Worm (Caenorhabditis elegans): ENCODE data around the gene arp-6.

DNA sequence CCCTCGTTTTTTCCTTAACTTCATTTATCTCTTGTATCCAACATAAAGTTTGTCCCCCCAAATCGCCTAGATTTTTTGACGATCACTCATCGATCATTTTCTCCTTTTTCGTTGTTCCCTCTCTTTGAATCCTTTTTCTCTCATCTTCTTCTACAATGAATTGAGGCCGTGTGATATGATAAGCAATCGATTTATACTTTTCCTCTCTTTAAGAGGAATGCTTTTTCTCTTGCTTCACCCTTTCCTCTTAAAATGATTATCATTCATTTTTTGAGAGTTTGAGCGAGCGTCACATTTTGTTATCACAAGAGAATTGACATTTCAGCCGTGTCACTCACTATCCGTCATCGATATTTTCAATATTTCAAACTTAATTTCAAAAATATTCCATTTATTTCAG, 40.9 kb upstream of the arp-6 start, which contains the start of gene K02C4.5:
- TF ChIP-seq jun-1 (tag; optimal IDR thresholded peaks at IDR 0.05): peak; percentile 27
- TF ChIP-seq fos-1 (tag; optimal IDR thresholded peaks at IDR 0.05): no peak
- TF ChIP-seq aly-2 (tag; optimal IDR thresholded peaks at IDR 0.05): no peak
- TF ChIP-seq snpc-4 (tag; optimal IDR thresholded peaks at IDR 0.05): no peak
- TF ChIP-seq nhr-11 (tag; optimal IDR thresholded peaks at IDR 0.05): no peak
- no peak for TF ChIP-seq mdl-1 (tag; optimal IDR thresholded peaks at IDR 0.05)
